Fruit fly (Drosophila melanogaster) whole organism: Measurements from ENCODE around the gene ppk28.

ENCODE experiments used
- CG8478 ChIP-seq: fragments of >200 bp; optimal IDR thresholded peaks from 2 replicates; lab custom pipeline; 2018; ENCODE audit warnings: inconsistent platforms
- Dll ChIP-seq: fragments of >200 bp; optimal IDR thresholded peaks from 2 replicates; lab custom pipeline; 2017
- EcR ChIP-seq, 2 experiments: fragments of >200 bp; optimal IDR thresholded peaks; 2 replicates each; lab custom pipeline; 2017; ENCODE audit warnings: missing biosample characterization in 2 of 2, missing genetic modification characterization in 2 of 2, missing genetic modification reagents in 2 of 2
- pan ChIP-seq: fragments of >200 bp; optimal IDR thresholded peaks from 2 replicates; lab custom pipeline; 2017
- psq ChIP-seq: fragments of >200 bp; optimal IDR thresholded peaks from 2 replicates; lab custom pipeline; 2017
- usp ChIP-seq: fragments of >200 bp; optimal IDR thresholded peaks from 2 replicates; lab custom pipeline; 2017; ENCODE audit warnings: missing biosample characterization, missing genetic modification characterization, mixed read lengths

ppk28 gene

dm6 chrX:16805768-16806167 is at the start of gene ppk28:
ppk28 (plus strand) TSS chrX:16806068.
- TF ChIP-seq Dll (lab: Kevin White, UChicago) (no peak), CG8478 (no peak), usp (GFP tag; lab: Kevin White, UChicago) (no peak), psq (lab: Kevin White, UChicago) (no peak)

dm6 chrX:16757645-16758044 is 48.2 kb upstream of the ppk28 start:
- TF ChIP-seq EcR (GFP tag; optimal IDR thresholded peaks at IDR 0.05; lab: Kevin White, UChicago) (no peak), psq (lab: Kevin White, UChicago) (no peak), Dll (lab: Kevin White, UChicago) (no peak), usp (GFP tag; lab: Kevin White, UChicago) (no peak), pan (lab: Kevin White, UChicago) (no peak), CG8478 (no peak)

- TF ChIP-seq psq (lab: Kevin White, UChicago) (no peak), CG8478 (no peak), EcR (GFP tag; optimal IDR thresholded peaks at IDR 0.05; lab: Kevin White, UChicago) (no peak), usp (GFP tag; lab: Kevin White, UChicago) (no peak), Dll (lab: Kevin White, UChicago) (no peak), pan (lab: Kevin White, UChicago) (no peak)
These were observed 45.3 kb upstream of the ppk28 start for dm6 chrX:16760542-16760941.

dm6 chrX:16761531-16761930 is 44.3 kb upstream of the ppk28 start:
- TF ChIP-seq EcR (GFP tag; optimal IDR thresholded peaks at IDR 0.05; lab: Kevin White, UChicago): no peak
- no peak for TF ChIP-seq usp (GFP tag; lab: Kevin White, UChicago)
- no peak for TF ChIP-seq Dll (lab: Kevin White, UChicago)
- no peak for TF ChIP-seq psq (lab: Kevin White, UChicago)
- TF ChIP-seq CG8478: no peak
- TF ChIP-seq pan (lab: Kevin White, UChicago): no peak

- no peak for TF ChIP-seq pan (lab: Kevin White, UChicago)
- no peak for TF ChIP-seq psq (lab: Kevin White, UChicago)
- TF ChIP-seq CG8478: no peak
- no peak for TF ChIP-seq Dll (lab: Kevin White, UChicago)
- no peak for TF ChIP-seq usp (GFP tag; lab: Kevin White, UChicago)
- TF ChIP-seq EcR (GFP tag; optimal IDR thresholded peaks at IDR 0.05; lab: Kevin White, UChicago): no peak
These were observed 40.9 kb upstream of the ppk28 start for dm6 chrX:16764955-16765354.

- TF ChIP-seq CG8478: no peak
- TF ChIP-seq psq (lab: Kevin White, UChicago): no peak
These were observed 40.1 kb upstream of the ppk28 start for dm6 chrX:16765809-16766208.

dm6 chrX:16766868-16767431 is 38.9 kb upstream of the ppk28 start:
- TF ChIP-seq usp (GFP tag; lab: Kevin White, UChicago): no peak
- no peak for TF ChIP-seq Dll (lab: Kevin White, UChicago)
- TF ChIP-seq psq (lab: Kevin White, UChicago): no peak
- no peak for TF ChIP-seq pan (lab: Kevin White, UChicago)
- no peak for TF ChIP-seq CG8478
- no peak for TF ChIP-seq EcR (GFP tag; optimal IDR thresholded peaks at IDR 0.05; lab: Kevin White, UChicago)

- TF ChIP-seq CG8478 (no peak), psq (lab: Kevin White, UChicago) (no peak), usp (GFP tag; lab: Kevin White, UChicago) (no peak)
These were observed 37.1 kb upstream of the ppk28 start for dm6 chrX:16768770-16769169.

- no peak for TF ChIP-seq pan (lab: Kevin White, UChicago)
These were observed 32.7 kb upstream of the ppk28 start for dm6 chrX:16772882-16773827.

dm6 chrX:16774201-16775061 is 31.4 kb upstream of the ppk28 start:
- no peak for TF ChIP-seq Dll (lab: Kevin White, UChicago)
- no peak for TF ChIP-seq EcR (GFP tag; optimal IDR thresholded peaks at IDR 0.05; lab: Kevin White, UChicago)
- no peak for TF ChIP-seq pan (lab: Kevin White, UChicago)
- TF ChIP-seq CG8478: no peak
- TF ChIP-seq psq (lab: Kevin White, UChicago): no peak
- no peak for TF ChIP-seq usp (GFP tag; lab: Kevin White, UChicago)

- TF ChIP-seq EcR (GFP tag; optimal IDR thresholded peaks at IDR 0.05; lab: Kevin White, UChicago) (no peak), psq (lab: Kevin White, UChicago) (no peak), pan (lab: Kevin White, UChicago) (no peak), Dll (lab: Kevin White, UChicago) (no peak), usp (GFP tag; lab: Kevin White, UChicago) (no peak), CG8478 (no peak)
These were observed 30.8 kb upstream of the ppk28 start for dm6 chrX:16775083-16775482.
